Worm (Caenorhabditis elegans): ENCODE data around the gene C45B11.8.

Gene C45B11.8

DNA sequence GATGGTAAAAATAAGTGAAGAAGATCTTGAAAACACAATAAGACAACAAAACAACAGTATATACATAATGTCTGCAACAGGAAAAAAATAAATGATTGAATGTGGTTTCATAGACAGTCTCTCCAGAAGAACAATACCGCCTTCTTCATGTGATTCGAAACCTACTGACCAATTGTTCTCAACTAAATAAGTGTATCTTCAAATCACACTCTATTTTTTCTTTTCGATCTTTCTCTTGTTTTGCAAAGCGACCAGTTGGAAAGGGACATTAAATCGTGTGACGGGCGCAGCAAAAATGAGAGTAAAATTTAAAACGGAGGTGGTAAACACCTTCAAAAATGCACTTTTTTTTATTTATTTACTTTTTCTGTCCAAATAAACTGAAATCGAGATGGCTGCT lies 21.3 kb downstream of the C45B11.8 start:
- TF ChIP-seq unc-62 (GFP tag; optimal IDR thresholded peaks at IDR 0.05), result no peak

DNA sequence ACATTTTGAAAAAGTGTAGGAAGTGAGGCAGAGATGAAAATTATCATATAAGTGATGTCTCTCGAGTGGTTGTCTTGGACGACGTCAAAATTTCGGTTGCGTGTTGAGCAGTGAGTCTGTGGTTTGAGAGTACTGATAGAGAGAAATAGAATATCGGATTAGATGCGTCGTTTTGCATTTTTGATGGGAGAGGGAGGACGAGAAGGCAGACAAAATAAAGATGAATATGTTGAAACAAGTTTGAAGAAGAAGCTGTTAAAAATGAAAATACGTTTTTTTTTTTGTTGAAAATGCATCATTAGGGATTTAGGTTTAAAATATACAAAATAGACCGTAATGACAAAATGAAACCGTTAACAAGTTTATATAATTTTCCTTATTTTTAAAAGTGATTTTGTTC lies 22.5 kb downstream of the C45B11.8 start, which contains the start of gene T04C12.9:
TSS of gene T04C12.9 (minus strand) at position 101 of the 400 bp plus-strand sequence.
- no peak for TF ChIP-seq unc-62 (GFP tag; optimal IDR thresholded peaks at IDR 0.05)

- TF ChIP-seq unc-62 (GFP tag; optimal IDR thresholded peaks at IDR 0.05), result no peak
These were observed 24.9 kb downstream of the C45B11.8 start, which contains the start of gene nlp-80 for ce11 chrV:11065513-11065912. Gene nlp-80 (minus strand): TSS chrV:11065613.

DNA sequence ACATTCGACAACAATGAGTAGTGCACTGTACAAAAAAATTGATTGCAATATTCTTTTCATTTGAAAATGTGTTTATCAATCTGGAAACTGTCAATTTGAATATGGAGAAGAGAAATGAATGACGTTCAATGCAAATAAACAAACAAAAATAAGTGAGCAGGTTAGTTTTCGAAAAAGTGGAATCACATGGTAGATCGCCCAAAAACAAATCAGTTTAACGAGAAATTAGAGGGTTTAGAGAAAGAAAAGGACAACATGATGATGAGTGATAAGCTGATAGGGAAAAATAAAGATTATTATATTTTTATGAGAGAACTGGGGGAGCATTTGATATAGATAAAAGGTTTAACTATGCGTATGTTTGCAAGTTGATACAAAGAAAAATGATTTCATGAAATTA lies 28.7 kb downstream of the C45B11.8 start, which contains the start of gene T04C12.8:
TSS of gene T04C12.8 (minus strand) at position 82 of the 400 bp plus-strand sequence.
- no peak for TF ChIP-seq unc-62 (GFP tag; optimal IDR thresholded peaks at IDR 0.05)

ce11 chrV:11070388-11070787 lies 29.8 kb downstream of the C45B11.8 start:
- no peak for TF ChIP-seq unc-62 (GFP tag; optimal IDR thresholded peaks at IDR 0.05)

ce11 chrV:11071453-11071852 lies 30.9 kb downstream of the C45B11.8 start:
- no peak for TF ChIP-seq unc-62 (GFP tag; optimal IDR thresholded peaks at IDR 0.05)

- TF ChIP-seq unc-62 (GFP tag; optimal IDR thresholded peaks at IDR 0.05), result no peak
These were observed 32.8 kb downstream of the C45B11.8 start for ce11 chrV:11073354-11073753.

DNA sequence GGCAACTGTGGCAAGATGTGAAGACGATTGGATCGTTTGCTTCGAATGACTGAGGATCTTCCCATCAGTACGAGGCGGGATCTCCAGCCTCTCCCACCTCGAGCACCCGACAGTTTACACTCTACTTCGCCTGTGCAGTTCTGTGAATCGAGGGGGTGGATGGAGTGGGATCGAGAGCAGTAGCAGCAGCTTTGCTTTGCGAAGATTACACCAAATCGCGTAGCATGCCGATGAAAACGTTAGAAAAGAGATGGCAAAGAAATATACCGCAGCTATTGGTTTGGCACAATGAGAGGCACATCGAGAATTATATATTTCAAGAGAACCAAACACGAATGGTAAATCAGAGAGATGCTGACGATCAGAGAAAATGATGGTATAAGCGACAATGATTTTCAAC lies 33.9 kb downstream of the C45B11.8 start, which contains the start of gene act-3:
TSS of gene act-3 (minus strand) at position 51 of the 400 bp plus-strand sequence.
- no peak for TF ChIP-seq unc-62 (GFP tag; optimal IDR thresholded peaks at IDR 0.05)

- no peak for TF ChIP-seq unc-62 (GFP tag; optimal IDR thresholded peaks at IDR 0.05)
These were observed 34.8 kb downstream of the C45B11.8 start for ce11 chrV:11075209-11076027.

DNA sequence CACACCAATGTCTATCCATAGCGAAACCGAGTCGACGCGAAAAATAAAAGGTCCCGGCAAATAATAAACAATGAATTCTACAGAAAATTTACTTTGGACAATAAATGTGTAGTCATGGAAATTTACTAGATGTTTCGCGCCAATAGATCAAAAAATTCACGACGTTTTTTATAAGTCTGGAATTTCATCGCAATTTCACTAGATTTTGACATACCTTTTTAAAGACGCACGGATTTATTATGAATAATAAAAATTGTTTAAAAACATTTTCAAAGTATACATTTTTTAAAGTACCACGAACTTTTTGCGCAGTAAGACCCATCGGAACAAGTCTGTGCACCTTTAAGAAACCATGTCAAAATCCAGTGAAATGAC lies 35.4 kb downstream of the C45B11.8 start:
- no peak for TF ChIP-seq unc-62 (GFP tag; optimal IDR thresholded peaks at IDR 0.05)

DNA sequence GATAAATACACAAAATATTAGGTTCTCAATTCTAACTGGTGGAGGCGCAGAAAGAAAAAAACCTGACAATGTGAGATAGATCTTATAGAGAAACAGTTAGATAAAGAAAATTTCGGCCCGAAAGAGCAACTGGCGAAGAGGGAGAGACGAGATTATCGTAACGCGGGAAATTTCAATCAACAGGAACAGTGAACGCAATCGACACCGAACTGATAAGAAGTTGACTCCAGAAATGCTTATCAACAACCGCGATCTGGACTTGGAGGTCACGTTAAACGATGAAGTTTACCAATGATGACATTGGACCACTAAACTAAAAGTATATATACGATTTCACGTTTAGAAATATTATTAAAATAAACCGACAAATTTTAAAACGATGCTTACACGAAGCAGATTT lies 35.8 kb downstream of the C45B11.8 start:
- no peak for TF ChIP-seq unc-62 (GFP tag; optimal IDR thresholded peaks at IDR 0.05)

- TF ChIP-seq unc-62 (GFP tag; optimal IDR thresholded peaks at IDR 0.05), result no peak
These were observed 37.6 kb downstream of the C45B11.8 start, which contains the start of gene act-2 for ce11 chrV:11078104-11078724. Gene act-2 (minus strand): TSS chrV:11078154.

ce11 chrV:11078874-11079273 lies 38.3 kb downstream of the C45B11.8 start:
- no peak for TF ChIP-seq unc-62 (GFP tag; optimal IDR thresholded peaks at IDR 0.05)

DNA sequence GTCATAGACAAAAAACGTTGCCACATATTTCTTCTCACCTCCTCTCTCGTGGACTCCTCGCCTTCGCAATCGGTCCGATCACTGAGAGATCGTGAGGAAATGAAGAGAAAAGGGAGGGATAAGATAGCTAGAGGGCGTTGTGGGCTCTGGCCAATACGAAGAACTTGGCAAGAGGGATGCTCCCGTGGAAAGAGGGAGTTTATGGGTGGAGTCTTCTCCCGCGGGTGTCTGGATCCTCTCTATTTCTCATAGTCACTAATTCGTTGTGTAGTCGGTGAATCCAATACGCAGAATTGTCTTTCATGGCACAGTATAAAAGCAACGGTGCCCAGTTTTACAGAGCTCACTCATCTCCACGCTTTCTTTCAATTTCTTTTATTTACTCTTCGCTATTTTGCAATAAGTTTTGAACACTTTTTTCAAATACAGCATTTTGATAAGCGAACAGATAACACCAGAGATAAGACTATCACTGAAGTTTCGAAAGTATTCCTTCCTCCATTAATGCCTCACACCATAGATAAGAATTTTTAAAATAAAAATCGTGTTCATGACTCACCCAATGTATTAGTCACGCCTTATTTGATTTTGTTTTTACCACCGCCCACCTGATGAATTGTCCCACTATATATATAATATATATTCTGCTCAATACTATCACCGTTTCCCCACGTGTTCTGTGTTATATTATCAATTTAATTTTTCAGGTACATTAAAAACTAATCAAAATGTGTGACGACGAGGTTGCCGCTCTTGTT lies 40.0 kb downstream of the C45B11.8 start, which contains the start of gene act-1:
TSS of gene act-1 (plus strand) at position 708 of the 758 bp plus-strand sequence.
- TF ChIP-seq unc-62 (GFP tag; optimal IDR thresholded peaks at IDR 0.05), result no peak

DNA sequence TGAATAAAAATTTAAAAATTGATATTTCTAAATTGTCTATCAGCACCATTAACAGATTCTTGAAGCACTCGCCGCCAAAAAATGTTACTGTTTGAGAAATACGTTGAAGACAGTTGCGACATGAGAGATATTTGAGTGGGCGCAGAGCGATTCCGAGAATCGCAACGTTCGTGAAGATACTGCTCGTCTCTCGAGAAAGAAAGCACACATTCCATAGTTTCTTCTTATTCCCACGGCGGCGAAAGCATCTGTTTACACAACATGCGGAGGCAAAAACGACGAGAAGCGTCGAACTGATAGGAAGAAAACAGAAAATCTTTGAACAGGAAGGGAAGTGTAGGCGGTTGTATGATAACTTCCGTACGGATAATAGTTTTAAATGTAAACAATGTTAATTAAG lies 41.9 kb downstream of the C45B11.8 start:
- no peak for TF ChIP-seq unc-62 (GFP tag; optimal IDR thresholded peaks at IDR 0.05)

DNA sequence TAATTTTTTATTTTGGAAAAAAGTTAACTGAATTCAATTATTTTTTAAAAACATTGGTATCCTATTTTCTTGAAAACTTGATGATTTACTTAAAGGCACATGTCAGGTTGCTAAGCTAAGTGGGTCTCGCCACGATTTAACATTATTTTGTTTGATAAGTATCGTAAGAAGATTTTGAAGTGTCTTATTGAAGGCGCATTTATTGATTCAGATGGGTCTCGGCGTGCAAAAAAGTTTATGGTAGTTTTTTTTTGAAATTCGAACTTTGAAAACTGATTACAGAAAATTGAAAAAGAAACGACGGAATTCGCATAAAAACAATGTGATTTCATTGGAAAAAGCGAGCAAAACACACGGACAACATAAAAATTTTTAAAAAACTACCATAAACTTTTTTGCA lies 42.4 kb downstream of the C45B11.8 start:
- TF ChIP-seq unc-62 (GFP tag; optimal IDR thresholded peaks at IDR 0.05), result no peak

Measured in whole organism, dauer.